Fruit fly (Drosophila melanogaster) whole organism, embryonic: ENCODE measurements around the gene Ank.

Experiments
- Adf1 ChIP-seq: fragments of 200-800 bp; sonication (Bioruptor generic); IDR thresholded peaks from 2 replicates; pipeline ENCODE4 v1.3.6; 2022; ENCODE audit warnings: missing biosample characterization, missing genetic modification characterization
- Asciz ChIP-seq: fragments of 200-800 bp; sonication (Bioruptor generic); optimal IDR thresholded peaks from 2 replicates; lab custom pipeline; 2017; ENCODE audit warnings: missing biosample characterization, mild to moderate bottlenecking, missing genetic modification characterization, missing genetic modification reagents
- B-H2 ChIP-seq: fragments of 200-800 bp; sonication (Bioruptor generic); optimal IDR thresholded peaks from 2 replicates; lab custom pipeline; 2018; ENCODE audit warnings: missing biosample characterization, mild to moderate bottlenecking, missing genetic modification characterization
- CG10147 ChIP-seq: fragments of 200-800 bp; sonication (Bioruptor generic); optimal IDR thresholded peaks from 2 replicates; lab custom pipeline; 2019; ENCODE audit warnings: missing biosample characterization, mild to moderate bottlenecking, missing genetic modification characterization, moderate library complexity
- CG10209 ChIP-seq: fragments of 200-800 bp; sonication (Bioruptor generic); optimal IDR thresholded peaks from 3 replicates; lab custom pipeline; 2017; ENCODE audit warnings: missing biosample characterization, mild to moderate bottlenecking, missing genetic modification characterization, missing genetic modification reagents
- CG10979 ChIP-seq: fragments of 200-800 bp; sonication (Bioruptor generic); optimal IDR thresholded peaks from 2 replicates; lab custom pipeline; 2018; ENCODE audit warnings: missing biosample characterization, mild to moderate bottlenecking, missing genetic modification characterization, moderate library complexity
- CG12744 ChIP-seq: fragments of 200-800 bp; sonication (Bioruptor generic); optimal IDR thresholded peaks from 2 replicates; lab custom pipeline; 2016; ENCODE audit warnings: missing biosample characterization, missing genetic modification characterization
- CG12942 ChIP-seq: fragments of 200-800 bp; sonication (Bioruptor generic); optimal IDR thresholded peaks from 3 replicates; lab custom pipeline; 2016; ENCODE audit warnings: missing biosample characterization, missing genetic modification characterization
- CG13287 ChIP-seq: fragments of 200-800 bp; sonication (Bioruptor generic); IDR thresholded peaks from 2 replicates; pipeline ENCODE4 v1.3.6; 2022; ENCODE audit warnings: missing biosample characterization, missing genetic modification characterization; ENCODE audit not compliant: partially characterized antibody
- CG13424 ChIP-seq: fragments of 200-800 bp; sonication (Bioruptor generic); optimal IDR thresholded peaks from 2 replicates; lab custom pipeline; 2019; ENCODE audit warnings: missing biosample characterization, mild to moderate bottlenecking, missing genetic modification characterization, moderate library complexity
- CG14014 ChIP-seq: fragments of 200-800 bp; sonication (Bioruptor generic); IDR thresholded peaks from 2 replicates; pipeline ENCODE4 v1.3.6; 2022; ENCODE audit warnings: missing biosample characterization, missing genetic modification characterization
- CG15601 ChIP-seq: fragments of 200-800 bp; sonication (Bioruptor generic); optimal IDR thresholded peaks from 3 replicates; lab custom pipeline; 2019; ENCODE audit warnings: missing biosample characterization, mild to moderate bottlenecking, missing genetic modification characterization, moderate library complexity
- CG2199 ChIP-seq: fragments of 200-800 bp; sonication (Bioruptor generic); IDR thresholded peaks from 3 replicates; pipeline ENCODE4 v1.3.6; 2022; ENCODE audit warnings: missing biosample characterization, missing genetic modification characterization
- CG2202 ChIP-seq: fragments of 200-800 bp; sonication (Bioruptor generic); optimal IDR thresholded peaks from 2 replicates; lab custom pipeline; 2018; ENCODE audit warnings: missing biosample characterization, mild to moderate bottlenecking, missing genetic modification characterization
- CG30020 ChIP-seq: fragments of 200-800 bp; optimal IDR thresholded peaks from 2 replicates; lab custom pipeline; 2019; ENCODE audit warnings: missing biosample characterization, mild to moderate bottlenecking, missing genetic modification characterization, moderate library complexity
- CG3065 ChIP-seq: fragments of 200-800 bp; sonication (Bioruptor generic); optimal IDR thresholded peaks from 2 replicates; lab custom pipeline; 2016; ENCODE audit warnings: missing biosample characterization, missing genetic modification characterization
- CG31365 ChIP-seq: fragments of 200-800 bp; sonication (Bioruptor generic); optimal IDR thresholded peaks from 2 replicates; lab custom pipeline; 2018; ENCODE audit warnings: missing biosample characterization, mild to moderate bottlenecking, missing genetic modification characterization
- CG32532 ChIP-seq: fragments of 200-800 bp; sonication (Bioruptor generic); IDR thresholded peaks from 2 replicates; pipeline ENCODE4 v1.3.6; 2022; ENCODE audit warnings: missing biosample characterization, missing genetic modification characterization
- CG32772 ChIP-seq: fragments of 200-800 bp; sonication (Bioruptor generic); IDR thresholded peaks from 2 replicates; pipeline ENCODE4 v1.3.6; 2022; ENCODE audit warnings: missing biosample characterization, missing genetic modification characterization
- CG4404 ChIP-seq: fragments of 200-800 bp; sonication (Bioruptor generic); IDR thresholded peaks from 2 replicates; pipeline ENCODE4 v1.3.6; 2022; ENCODE audit warnings: missing biosample characterization, missing genetic modification characterization
- CG4820 ChIP-seq: fragments of 200-800 bp; sonication (Bioruptor generic); optimal IDR thresholded peaks from 3 replicates; lab custom pipeline; 2016; ENCODE audit warnings: missing biosample characterization, missing genetic modification characterization
- CG6813 ChIP-seq: fragments of 200-800 bp; sonication (Bioruptor generic); optimal IDR thresholded peaks from 2 replicates; lab custom pipeline; 2017; ENCODE audit warnings: missing biosample characterization, missing genetic modification characterization, mild to moderate bottlenecking, moderate library complexity, missing genetic modification reagents
- CG8924 ChIP-seq: fragments of 200-800 bp; optimal IDR thresholded peaks from 3 replicates; lab custom pipeline; 2019; ENCODE audit warnings: missing biosample characterization, mild to moderate bottlenecking, missing genetic modification characterization, moderate library complexity
- Drgx ChIP-seq: fragments of 200-800 bp; sonication (Bioruptor generic); IDR thresholded peaks from 2 replicates; pipeline ENCODE4 v1.3.6; 2022; ENCODE audit warnings: missing biosample characterization, missing genetic modification characterization
- Gsc ChIP-seq: fragments of 200-800 bp; sonication (Bioruptor generic); IDR thresholded peaks from 2 replicates; pipeline ENCODE4 v1.3.6; 2022; ENCODE audit warnings: missing biosample characterization, missing genetic modification characterization
- Hr78 ChIP-seq, 2 experiments: fragments of 200-800 bp in 1 of 2; fragments of >200 bp in 1 of 2; sonication (Bioruptor generic) in 1 of 2; optimal IDR thresholded peaks; 2 replicates each; lab custom pipeline; 2017 to 2019; ENCODE audit warnings: missing biosample characterization in 2 of 2, missing genetic modification characterization in 2 of 2, mild to moderate bottlenecking in 1 of 2, moderate library complexity in 1 of 2
- Lhr ChIP-seq: fragments of 200-800 bp; sonication (Bioruptor generic); optimal IDR thresholded peaks from 3 replicates; lab custom pipeline; 2017; ENCODE audit warnings: mild to moderate bottlenecking, missing biosample characterization, missing genetic modification reagents, missing genetic modification characterization
- Oaz ChIP-seq: fragments of 200-800 bp; sonication (Bioruptor generic); IDR thresholded peaks from 2 replicates; pipeline ENCODE4 v1.3.6; 2022; ENCODE audit warnings: missing biosample characterization, missing genetic modification characterization
- Vsx1 ChIP-seq: fragments of 200-800 bp; sonication (Bioruptor generic); optimal IDR thresholded peaks from 2 replicates; lab custom pipeline; 2017; ENCODE audit warnings: missing biosample characterization, mild to moderate bottlenecking, missing genetic modification characterization, missing genetic modification reagents
- ab ChIP-seq: fragments of 200-800 bp; sonication (Bioruptor generic); optimal IDR thresholded peaks from 2 replicates; lab custom pipeline; 2016; ENCODE audit warnings: missing biosample characterization, missing genetic modification characterization
- cad ChIP-seq: fragments of >200 bp; optimal IDR thresholded peaks from 2 replicates; lab custom pipeline; 2017; ENCODE audit warnings: missing biosample characterization, missing genetic modification characterization
- da ChIP-seq: fragments of 200-800 bp; sonication (Bioruptor generic); optimal IDR thresholded peaks from 2 replicates; lab custom pipeline; 2016; ENCODE audit warnings: missing biosample characterization, missing genetic modification characterization
- disco-r ChIP-seq: fragments of 200-800 bp; sonication (Bioruptor generic); optimal IDR thresholded peaks from 2 replicates; lab custom pipeline; 2016; ENCODE audit warnings: missing biosample characterization, missing genetic modification characterization
- dmrt11E ChIP-seq: fragments of 200-800 bp; sonication (Bioruptor generic); optimal IDR thresholded peaks from 3 replicates; lab custom pipeline; 2018; ENCODE audit warnings: missing biosample characterization, mild to moderate bottlenecking, missing genetic modification characterization, moderate library complexity
- ftz-f1 ChIP-seq: fragments of 200-800 bp; sonication (Bioruptor generic); optimal IDR thresholded peaks from 2 replicates; lab custom pipeline; 2016; ENCODE audit warnings: missing biosample characterization, missing genetic modification characterization
- hkb ChIP-seq, 2 experiments: fragments of 200-800 bp in 1 of 2; fragments of >200 bp in 1 of 2; sonication (Bioruptor generic) in 1 of 2; IDR thresholded peaks in 1 of 2; optimal IDR thresholded peaks in 1 of 2; 2 replicates each; pipeline versions ENCODE4 v1.3.6 to Lab custom; 2017 to 2022; ENCODE audit warnings: missing biosample characterization in 1 of 2, missing genetic modification characterization in 1 of 2
- insv ChIP-seq, 2 experiments: fragments of 200-800 bp; sonication (Bioruptor generic); optimal IDR thresholded peaks; 3 replicates each; lab custom pipeline; 2016 to 2018; ENCODE audit warnings: missing biosample characterization in 2 of 2, missing genetic modification characterization in 2 of 2
- jumu ChIP-seq: fragments of 200-800 bp; sonication (Bioruptor generic); optimal IDR thresholded peaks from 3 replicates; lab custom pipeline; 2016; ENCODE audit warnings: missing biosample characterization, missing genetic modification characterization
- mam ChIP-seq: fragments of 200-800 bp; sonication (Bioruptor generic); optimal IDR thresholded peaks from 3 replicates; lab custom pipeline; 2016; ENCODE audit warnings: missing biosample characterization, missing genetic modification characterization
- nerfin-2 ChIP-seq: fragments of 200-800 bp; sonication (Bioruptor generic); IDR thresholded peaks from 2 replicates; pipeline ENCODE4 v1.3.6; 2022; ENCODE audit warnings: missing biosample characterization, missing genetic modification characterization; ENCODE audit not compliant: partially characterized antibody
- nmo ChIP-seq: fragments of 200-800 bp; sonication (Bioruptor generic); optimal IDR thresholded peaks from 2 replicates; lab custom pipeline; 2018; ENCODE audit warnings: missing biosample characterization, mild to moderate bottlenecking, missing genetic modification characterization, moderate library complexity
- pita ChIP-seq: fragments of 200-800 bp; sonication (Bioruptor generic); optimal IDR thresholded peaks from 2 replicates; lab custom pipeline; 2017; ENCODE audit warnings: missing biosample characterization, mild to moderate bottlenecking, missing genetic modification characterization
- sim ChIP-seq: fragments of 200-800 bp; sonication (Bioruptor generic); IDR thresholded peaks from 2 replicates; pipeline ENCODE4 v1.3.6; 2022; ENCODE audit warnings: missing biosample characterization, missing genetic modification characterization
- sisA ChIP-seq: fragments of 200-800 bp; sonication (Bioruptor generic); IDR thresholded peaks from 2 replicates; pipeline ENCODE4 v1.3.6; 2022; ENCODE audit warnings: missing biosample characterization, missing genetic modification characterization
- so ChIP-seq: fragments of 200-800 bp; sonication (Bioruptor generic); IDR thresholded peaks from 3 replicates; pipeline ENCODE4 v1.3.6; 2022; ENCODE audit warnings: missing biosample characterization, missing genetic modification characterization
- tap ChIP-seq: fragments of 200-800 bp; optimal IDR thresholded peaks from 3 replicates; lab custom pipeline; 2019; ENCODE audit warnings: missing biosample characterization, mild to moderate bottlenecking, missing genetic modification characterization, moderate library complexity
- toy ChIP-seq: fragments of 200-800 bp; sonication (Bioruptor generic); IDR thresholded peaks from 2 replicates; pipeline ENCODE4 v1.3.6; 2022; ENCODE audit warnings: missing biosample characterization, missing genetic modification characterization

Gene Ank

DNA sequence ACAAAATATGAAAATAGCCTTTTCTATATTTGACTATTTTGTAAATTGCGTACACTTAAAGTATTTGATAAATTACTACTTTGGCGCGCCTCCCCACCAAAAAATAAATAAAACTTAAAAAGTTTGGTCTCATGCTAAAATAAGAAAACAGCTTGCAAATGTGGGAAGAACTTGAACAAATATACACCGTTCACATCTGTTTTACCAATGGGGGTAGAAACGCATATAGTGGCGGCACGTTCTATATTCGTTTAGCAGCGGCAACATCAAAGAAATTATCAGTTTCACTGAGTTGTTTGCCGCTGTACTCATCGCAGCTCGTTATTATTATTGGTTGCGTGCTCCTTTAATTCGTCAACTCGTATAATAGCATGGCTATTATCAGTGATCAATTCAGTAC lies 53.5 kb downstream of the Ank start:
- TF ChIP-seq CG2199 (GFP tag; lab: Robert Waterston, UW), result peak; percentile 91
- no peak for TF ChIP-seq dmrt11E

DNA sequence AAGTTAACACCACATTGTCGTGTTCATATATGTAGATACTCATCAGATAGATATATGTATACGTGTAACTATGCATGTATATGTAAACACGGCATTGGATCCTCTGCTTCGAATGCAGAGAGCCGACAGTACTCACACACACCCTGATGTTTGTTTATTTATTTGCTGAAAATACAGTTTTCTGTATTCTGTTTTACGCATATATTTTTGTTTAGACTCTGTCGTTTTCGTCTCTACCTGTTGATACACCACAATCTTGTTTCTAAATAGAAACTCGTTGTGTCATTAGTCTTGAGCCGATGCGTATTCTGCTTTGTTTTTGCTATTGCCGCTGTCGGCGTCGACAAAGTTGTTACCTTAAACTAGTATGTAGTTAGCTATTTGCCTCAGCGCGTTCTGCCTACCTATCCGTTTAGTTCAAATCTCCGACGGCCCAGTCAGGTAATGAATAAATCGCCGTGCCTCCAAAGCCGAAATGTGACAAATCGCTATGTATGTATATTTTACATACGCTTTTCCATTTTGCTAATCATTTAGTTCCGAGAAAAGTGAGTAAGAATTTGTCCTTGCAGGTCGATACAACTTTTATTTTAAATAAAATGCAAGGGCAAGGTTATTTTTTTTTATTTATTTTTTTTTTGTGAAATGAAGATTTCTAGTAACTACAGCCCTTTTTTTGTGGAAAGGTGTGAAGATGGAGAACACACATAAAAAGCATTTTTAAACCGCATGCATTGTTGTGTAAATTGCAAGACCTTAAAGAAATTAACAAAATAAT lies 59.3 kb downstream of the Ank start:
- no peak for TF ChIP-seq ftz-f1 (GFP tag; lab: Kevin White, UChicago)
- no peak for TF ChIP-seq sim
- TF ChIP-seq hkb (optimal IDR thresholded peaks at IDR 0.05; lab: Kevin White, UChicago), result no peak
- 0 out of 2 replicates have a peak, but pooled peaks have one; percentile 8 for TF ChIP-seq hkb (GFP tag; IDR thresholded peaks at IDR 0.05; lab: Robert Waterston, UW)
- no peak for TF ChIP-seq CG13424
- TF ChIP-seq toy (GFP tag; lab: Robert Waterston, UW), result no peak
- TF ChIP-seq CG4404 (GFP tag; lab: Robert Waterston, UW), result no peak
- no peak for TF ChIP-seq Asciz (GFP tag; lab: Kevin White, UChicago)
- TF ChIP-seq CG10147 (GFP tag; lab: Kevin White, UChicago), result no peak
- no peak for TF ChIP-seq CG12942 (GFP tag; lab: Kevin White, UChicago)
- TF ChIP-seq CG30020 (tag; lab: Kevin White, UChicago), result no peak
- no peak for TF ChIP-seq tap (tag; lab: Kevin White, UChicago)
- TF ChIP-seq CG32772 (GFP tag; lab: Robert Waterston, UW), result no peak
- TF ChIP-seq jumu (GFP tag; lab: Kevin White, UChicago), result no peak
- no peak for TF ChIP-seq Vsx1 (GFP tag; lab: Kevin White, UChicago)
- TF ChIP-seq so, result no peak
- peak; percentile 76 for TF ChIP-seq CG8924 (tag; lab: Kevin White, UChicago)
- no peak for TF ChIP-seq Gsc (GFP tag; lab: Robert Waterston, UW)
- TF ChIP-seq CG3065 (GFP tag; lab: Kevin White, UChicago), result no peak
- TF ChIP-seq mam, result no peak
- no peak for TF ChIP-seq da (GFP tag; lab: Kevin White, UChicago)
- TF ChIP-seq CG12744 (GFP tag; lab: Kevin White, UChicago), result no peak
- TF ChIP-seq ab (GFP tag; lab: Kevin White, UChicago), result no peak
- peak in 1 of 2 experiments; percentile 2 for TF ChIP-seq insv (GFP tag; optimal IDR thresholded peaks at IDR 0.05; lab: Kevin White, UChicago)
- peak; percentile 45 for TF ChIP-seq B-H2
- TF ChIP-seq CG31365 (tag; lab: Kevin White, UChicago), result no peak
- no peak for TF ChIP-seq Oaz
- TF ChIP-seq nerfin-2, result no peak
- TF ChIP-seq disco-r (GFP tag; lab: Kevin White, UChicago), result no peak
- TF ChIP-seq cad (GFP tag; lab: Kevin White, UChicago), result no peak
- TF ChIP-seq pita (GFP tag; lab: Kevin White, UChicago), result no peak
- no peak for TF ChIP-seq sisA (GFP tag; lab: Robert Waterston, UW)
- TF ChIP-seq CG2202 (tag; lab: Kevin White, UChicago), result peak; percentile 3
- no peak for TF ChIP-seq CG15601 (tag; lab: Kevin White, UChicago)
- TF ChIP-seq Drgx (GFP tag; lab: Robert Waterston, UW), result no peak
- TF ChIP-seq Adf1, result peak; percentile 46; the same call in 1 of the 2 replicates
- no peak for TF ChIP-seq Lhr
- no peak for TF ChIP-seq nmo (GFP tag; lab: Kevin White, UChicago)
- no peak for TF ChIP-seq CG10979 (tag; lab: Kevin White, UChicago)
- no peak for TF ChIP-seq CG32532 (GFP tag; lab: Robert Waterston, UW)
- peak; percentile 8 for TF ChIP-seq CG10209 (GFP tag; lab: Kevin White, UChicago)
- no peak for TF ChIP-seq CG4820
- TF ChIP-seq CG13287, result no peak
- peak; percentile 50; the same call in 1 of the 2 replicates for TF ChIP-seq CG14014 (GFP tag; lab: Robert Waterston, UW)
- TF ChIP-seq CG6813, result no peak
- TF ChIP-seq Hr78 (GFP tag; optimal IDR thresholded peaks at IDR 0.05; lab: Kevin White, UChicago), result no peak
